Worm (Caenorhabditis elegans): ENCODE measurements around the gene K07F5.17.

- TF ChIP-seq him-1 (tag; optimal IDR thresholded peaks at IDR 0.05) (no peak), dao-5 (tag; optimal IDR thresholded peaks at IDR 0.05) (no peak), W03F9.2 (tag; optimal IDR thresholded peaks at IDR 0.05) (no peak)
These were observed 30.7 kb upstream of the K07F5.17 start for ce11 chrIV:9811487-9811886.
